Worm (Caenorhabditis elegans) whole organism, early embryonic: Measurements from ENCODE around the gene anmt-2.

Experiments used
- pes-1 ChIP-seq: fragments of 200-800 bp; sonication (Bioruptor generic); IDR thresholded peaks from 2 replicates; pipeline ENCODE4 v1.3.6; 2022; ENCODE audit warnings: missing genetic modification reagents, missing genetic modification characterization, missing compliant biosample characterization
- tbx-37 ChIP-seq: fragments of 200-800 bp; sonication (Bioruptor generic); conservative IDR thresholded peaks from 2 replicates; pipeline ENCODE4 v1.3.6; 2022; ENCODE audit warnings: missing genetic modification reagents, missing genetic modification characterization, missing compliant biosample characterization
- tra-4 ChIP-seq: sonication (generic microtip); optimal IDR thresholded peaks from 2 replicates; lab custom pipeline; 2017; ENCODE audit warnings: missing genetic modification characterization, missing compliant biosample characterization

- no peak for TF ChIP-seq tra-4 (tag; lab: Kevin White, UChicago)
- TF ChIP-seq pes-1 (GFP tag; lab: Robert Waterston, UW): no peak
- TF ChIP-seq tbx-37 (GFP tag; lab: Robert Waterston, UW): no peak
Observed at ce11 chrIII:6177631-6178030, 20.1 kb upstream of the anmt-2 start.
